Worm (Caenorhabditis elegans): ENCODE measurements around the gene nimk-1.

- TF ChIP-seq dao-5 (tag; optimal IDR thresholded peaks at IDR 0.05) (no peak), him-1 (tag; optimal IDR thresholded peaks at IDR 0.05) (no peak), W03F9.2 (tag; optimal IDR thresholded peaks at IDR 0.05) (no peak)
Measured at ce11 chrII:12518008-12518407, 17.5 kb upstream of the nimk-1 start.
